Fruit fly (Drosophila melanogaster): ENCODE results near the gene Chsy.

Gene Chsy

DNA sequence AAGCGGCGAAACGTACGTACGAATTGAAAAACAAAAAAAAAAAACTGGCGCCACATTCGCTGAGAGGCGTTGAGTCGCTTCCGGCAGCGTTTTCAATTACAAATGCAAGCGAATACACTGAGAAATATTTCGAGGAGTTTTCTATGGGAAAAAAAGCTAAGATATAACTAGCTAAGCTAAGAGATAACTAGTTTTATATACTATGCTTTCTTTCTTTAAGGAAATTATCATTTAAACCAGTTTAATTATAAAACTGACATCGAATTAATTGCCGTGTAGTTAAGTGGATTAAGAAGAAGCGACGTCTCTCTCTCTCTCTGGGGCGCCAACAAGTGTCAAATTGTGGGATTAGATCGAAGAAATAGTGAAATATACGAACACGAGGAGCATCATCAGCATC lies 22.1 kb upstream of the Chsy start (continued):
- no peak for TF ChIP-seq NFAT (GFP tag; IDR thresholded peaks at IDR 0.05)
- no peak for TF ChIP-seq CG11398 (GFP tag; optimal IDR thresholded peaks at IDR 0.05)
- no peak for TF ChIP-seq abd-A (tag; optimal IDR thresholded peaks at IDR 0.05)
- peak; percentile 13 for TF ChIP-seq CG33213 (GFP tag; optimal IDR thresholded peaks at IDR 0.05)
- no peak for TF ChIP-seq CG34376 (GFP tag; optimal IDR thresholded peaks at IDR 0.05)
- TF ChIP-seq CG1832 (GFP tag; optimal IDR thresholded peaks at IDR 0.05) = no peak
- TF ChIP-seq CG13894 (tag; optimal IDR thresholded peaks at IDR 0.05) = no peak
- no peak for TF ChIP-seq CG34224 (GFP tag; IDR thresholded peaks at IDR 0.05; ENCODE audit: partially characterized antibody)
- no peak for TF ChIP-seq Sry-β (GFP tag; optimal IDR thresholded peaks at IDR 0.05)
- no peak for TF ChIP-seq CG11723 (GFP tag; optimal IDR thresholded peaks at IDR 0.05)
- peak; percentile 43 for TF ChIP-seq mam (GFP tag; optimal IDR thresholded peaks at IDR 0.05)
- peak; percentile 49 for TF ChIP-seq Abd-B (GFP tag; optimal IDR thresholded peaks at IDR 0.05)
- no peak for TF ChIP-seq B-H1 (GFP tag; IDR thresholded peaks at IDR 0.05)
- TF ChIP-seq CG13624 (GFP tag; optimal IDR thresholded peaks at IDR 0.05) = no peak
- no peak for TF ChIP-seq CG2199 (GFP tag; IDR thresholded peaks at IDR 0.05)
- peak; percentile 19 for TF ChIP-seq jing (GFP tag; optimal IDR thresholded peaks at IDR 0.05)
- TF ChIP-seq Six4 (GFP tag; optimal IDR thresholded peaks at IDR 0.05) = peak; percentile 47
- peak in 1 of 2 experiments; percentile 10 for TF ChIP-seq eve (GFP tag; optimal IDR thresholded peaks at IDR 0.05)
- no peak for TF ChIP-seq CG16779 (GFP tag; IDR thresholded peaks at IDR 0.05)
- no peak for TF ChIP-seq C15 (GFP tag; IDR thresholded peaks at IDR 0.05)
- TF ChIP-seq gem (tag; optimal IDR thresholded peaks at IDR 0.05) = peak; percentile 82
- TF ChIP-seq gt (GFP tag; IDR thresholded peaks at IDR 0.05) = no peak
- TF ChIP-seq CG10565 (GFP tag; optimal IDR thresholded peaks at IDR 0.05) = no peak
- TF ChIP-seq repo (GFP tag; optimal IDR thresholded peaks at IDR 0.05) = no peak
- no peak for TF ChIP-seq CkIIα-i1 (GFP tag; IDR thresholded peaks at IDR 0.05)
- no peak for TF ChIP-seq lov (optimal IDR thresholded peaks at IDR 0.05)
- no peak for TF ChIP-seq lov (GFP tag; IDR thresholded peaks at IDR 0.05)
- no peak for TF ChIP-seq sc (optimal IDR thresholded peaks at IDR 0.05)
- peak; percentile 10 for TF ChIP-seq sc (GFP tag; optimal IDR thresholded peaks at IDR 0.05)
- peak; percentile 39 for TF ChIP-seq CG18599 (GFP tag; optimal IDR thresholded peaks at IDR 0.05)
- no peak for TF ChIP-seq CTCF (GFP tag; optimal IDR thresholded peaks at IDR 0.05)
- no peak for TF ChIP-seq cg (GFP tag; optimal IDR thresholded peaks at IDR 0.05)
- no peak for TF ChIP-seq CG3995 (GFP tag; optimal IDR thresholded peaks at IDR 0.05)
- peak; percentile 5 for TF ChIP-seq Spps (tag; optimal IDR thresholded peaks at IDR 0.05)
- peak; percentile 36 for TF ChIP-seq CG9727 (GFP tag; optimal IDR thresholded peaks at IDR 0.05)
- no peak for TF ChIP-seq Dbx (GFP tag; IDR thresholded peaks at IDR 0.05)
- TF ChIP-seq CG18476 (GFP tag; optimal IDR thresholded peaks at IDR 0.05) = no peak
- TF ChIP-seq CG7963 (GFP tag; IDR thresholded peaks at IDR 0.05; ENCODE audit: partially characterized antibody) = no peak
- peak; percentile 34 to 53 for TF ChIP-seq dpn (GFP tag; optimal IDR thresholded peaks at IDR 0.05)
- TF ChIP-seq CG3065 (GFP tag; optimal IDR thresholded peaks at IDR 0.05) = no peak
- TF ChIP-seq ken (GFP tag; IDR thresholded peaks at IDR 0.05) = peak; percentile 57; the same call in 1 of the 3 replicates
- TF ChIP-seq ara (GFP tag; IDR thresholded peaks at IDR 0.05) = peak; percentile 67
- no peak for TF ChIP-seq CG9797 (GFP tag; optimal IDR thresholded peaks at IDR 0.05)
- no peak for TF ChIP-seq CG1024 (GFP tag; IDR thresholded peaks at IDR 0.05)
- no peak for TF ChIP-seq CrebB (tag; optimal IDR thresholded peaks at IDR 0.05)
- no peak for TF ChIP-seq her (GFP tag; optimal IDR thresholded peaks at IDR 0.05)
- peak; percentile 20 for TF ChIP-seq gcm2 (GFP tag; optimal IDR thresholded peaks at IDR 0.05)
- TF ChIP-seq Antp (GFP tag; optimal IDR thresholded peaks at IDR 0.05) = no peak
- peak; percentile 13 for TF ChIP-seq CG8290 (GFP tag; optimal IDR thresholded peaks at IDR 0.05)
- peak in 1 of 2 experiments; percentile 0 for TF ChIP-seq CG8290 (tag; optimal IDR thresholded peaks at IDR 0.05)
- peak; percentile 76 for TF ChIP-seq CG7839 (tag; optimal IDR thresholded peaks at IDR 0.05)
- TF ChIP-seq unc-4 (GFP tag; IDR thresholded peaks at IDR 0.05; ENCODE audit: partially characterized antibody) = no peak
- no peak for TF ChIP-seq CG2202 (tag; optimal IDR thresholded peaks at IDR 0.05)
- TF ChIP-seq Hmx (GFP tag; optimal IDR thresholded peaks at IDR 0.05) = no peak

All from whole organism, embryonic.